Worm (Caenorhabditis elegans): Measurements from ENCODE around the gene nspg-1.

Gene nspg-1

DNA sequence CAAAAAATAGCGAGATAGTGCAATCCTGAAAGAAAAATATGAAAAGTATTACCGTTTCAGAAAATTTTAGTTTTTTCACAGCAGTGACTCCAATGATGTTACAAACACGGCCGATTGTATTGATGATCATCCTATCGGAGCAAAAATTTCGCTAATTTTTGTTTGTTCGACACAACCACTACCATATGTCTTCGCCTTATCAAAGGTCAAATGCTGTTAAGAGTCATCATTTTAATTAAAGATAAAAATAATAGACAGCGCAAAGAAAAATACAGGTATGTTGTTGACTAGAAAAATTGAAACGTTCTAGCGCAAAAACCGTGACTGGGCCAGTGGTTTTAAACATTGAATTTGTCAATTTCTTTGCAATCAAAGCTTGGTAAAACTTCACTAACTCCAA lies 15.5 kb downstream of the nspg-1 start:
- TF ChIP-seq flt-1 (GFP tag; IDR thresholded peaks at IDR 0.05) (no peak), hmbx-1 (tag; optimal IDR thresholded peaks at IDR 0.05) (no peak), tra-4 (tag; optimal IDR thresholded peaks at IDR 0.05) (no peak)

DNA sequence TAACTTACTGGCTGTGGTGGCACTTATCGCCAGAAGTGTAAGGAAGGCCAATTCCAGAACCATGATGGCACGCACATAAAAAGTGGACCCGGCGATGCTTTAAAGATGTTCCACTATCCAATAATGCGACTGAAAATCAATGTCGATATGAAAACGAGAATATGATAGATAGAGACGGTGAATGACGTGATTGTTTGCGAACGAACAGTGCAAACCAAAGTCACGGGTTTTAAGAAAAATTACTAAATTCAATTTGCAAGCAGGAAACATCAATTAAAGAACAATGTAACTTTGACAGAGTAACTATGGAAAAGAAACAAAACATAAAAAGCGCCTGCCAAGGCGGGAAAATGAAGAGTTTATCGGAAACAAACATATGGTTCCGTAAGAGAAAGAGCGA lies 18.2 kb downstream of the nspg-1 start, which contains the start of gene C44H9.5:
Gene C44H9.5, minus strand, starts transcription at position 129 of the 400 bp plus-strand sequence.
- TF ChIP-seq tbx-37 (GFP tag; conservative IDR thresholded peaks at IDR 0.05) = no peak
- TF ChIP-seq pes-1 (GFP tag; IDR thresholded peaks at IDR 0.05) = no peak
- no peak for TF ChIP-seq ets-7 (tag; optimal IDR thresholded peaks at IDR 0.05)
- TF ChIP-seq hmg-4 (GFP tag; optimal IDR thresholded peaks at IDR 0.05) = no peak
- no peak for TF ChIP-seq sea-1 (GFP tag; conservative IDR thresholded peaks at IDR 0.05)
- TF ChIP-seq scrt-1 (GFP tag; IDR thresholded peaks at IDR 0.05) = no peak
- TF ChIP-seq aly-1 (tag; optimal IDR thresholded peaks at IDR 0.05) = no peak
- TF ChIP-seq tbx-11 (GFP tag; IDR thresholded peaks at IDR 0.05) = no peak
- TF ChIP-seq hnd-1 (tag; optimal IDR thresholded peaks at IDR 0.05) = no peak
- TF ChIP-seq ceh-13 (GFP tag; optimal IDR thresholded peaks at IDR 0.05) = no peak
- no peak for TF ChIP-seq ama-1 (optimal IDR thresholded peaks at IDR 0.05)
- TF ChIP-seq tra-4 (tag; optimal IDR thresholded peaks at IDR 0.05) = no peak
- no peak for TF ChIP-seq flt-1 (GFP tag; IDR thresholded peaks at IDR 0.05)
- no peak for TF ChIP-seq hmbx-1 (tag; optimal IDR thresholded peaks at IDR 0.05)
- TF ChIP-seq B0310.2 (tag; optimal IDR thresholded peaks at IDR 0.05) = no peak
- no peak for TF ChIP-seq ceh-36 (tag; optimal IDR thresholded peaks at IDR 0.05)
- no peak for TF ChIP-seq F13C5.2 (tag; optimal IDR thresholded peaks at IDR 0.05)

DNA sequence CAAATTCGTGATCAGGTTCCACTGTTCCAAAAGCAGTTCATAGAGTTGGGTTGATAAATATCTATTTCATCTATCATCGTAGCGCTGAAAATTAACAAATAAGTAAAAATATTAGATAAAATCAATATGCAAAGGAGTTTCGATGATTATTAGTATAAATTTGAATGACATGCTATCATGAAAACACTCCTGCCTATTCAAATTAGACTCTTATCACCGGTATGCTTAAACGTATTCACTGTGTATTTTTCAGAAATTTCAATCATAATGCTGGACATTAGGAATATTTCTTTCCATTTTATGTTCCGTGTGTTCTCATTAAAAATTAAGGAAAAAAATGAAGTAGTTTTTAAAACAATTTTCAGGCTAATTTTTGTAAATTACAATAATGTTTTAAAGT lies 22.6 kb downstream of the nspg-1 start, which contains the start of gene C44H9.6:
Gene C44H9.6, minus strand, starts transcription at position 101 of the 400 bp plus-strand sequence.
- TF ChIP-seq sea-1 (GFP tag; conservative IDR thresholded peaks at IDR 0.05) = no peak
- TF ChIP-seq hnd-1 (tag; optimal IDR thresholded peaks at IDR 0.05) = no peak
- no peak for TF ChIP-seq aly-1 (tag; optimal IDR thresholded peaks at IDR 0.05)
- no peak for TF ChIP-seq ama-1 (optimal IDR thresholded peaks at IDR 0.05)
- TF ChIP-seq B0310.2 (tag; optimal IDR thresholded peaks at IDR 0.05) = no peak
- no peak for TF ChIP-seq pes-1 (GFP tag; IDR thresholded peaks at IDR 0.05)
- no peak for TF ChIP-seq tbx-37 (GFP tag; conservative IDR thresholded peaks at IDR 0.05)
- TF ChIP-seq flt-1 (GFP tag; IDR thresholded peaks at IDR 0.05) = no peak
- no peak for TF ChIP-seq ceh-13 (GFP tag; optimal IDR thresholded peaks at IDR 0.05)

DNA sequence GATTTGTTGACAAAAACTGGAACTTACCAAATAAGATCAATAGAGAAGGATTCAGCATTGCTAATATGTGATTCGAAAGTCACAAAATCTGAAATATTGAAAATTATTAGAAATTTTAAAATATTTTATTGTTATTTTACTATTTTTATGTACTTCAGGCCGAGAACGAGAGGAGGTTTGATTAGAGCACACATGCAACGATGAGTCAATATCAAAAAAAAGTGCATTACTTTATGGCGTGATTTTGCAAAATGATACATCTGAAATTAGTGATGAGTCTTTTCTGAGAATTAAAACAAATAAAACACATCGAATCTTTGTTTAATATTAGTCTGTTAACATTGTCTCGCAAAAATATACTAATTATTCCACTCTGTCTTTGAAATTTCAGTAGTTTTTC lies 23.1 kb downstream of the nspg-1 start:
- no peak for TF ChIP-seq flt-1 (GFP tag; IDR thresholded peaks at IDR 0.05)
- no peak for TF ChIP-seq sea-1 (GFP tag; conservative IDR thresholded peaks at IDR 0.05)
- TF ChIP-seq pes-1 (GFP tag; IDR thresholded peaks at IDR 0.05) = no peak
- TF ChIP-seq tra-4 (tag; optimal IDR thresholded peaks at IDR 0.05) = no peak
- TF ChIP-seq F13C5.2 (tag; optimal IDR thresholded peaks at IDR 0.05) = no peak
- TF ChIP-seq ets-7 (tag; optimal IDR thresholded peaks at IDR 0.05) = no peak
- no peak for TF ChIP-seq tbx-37 (GFP tag; conservative IDR thresholded peaks at IDR 0.05)
- no peak for TF ChIP-seq ceh-13 (GFP tag; optimal IDR thresholded peaks at IDR 0.05)
- TF ChIP-seq ceh-36 (tag; optimal IDR thresholded peaks at IDR 0.05) = no peak
- TF ChIP-seq aly-1 (tag; optimal IDR thresholded peaks at IDR 0.05) = no peak
- no peak for TF ChIP-seq tbx-11 (GFP tag; IDR thresholded peaks at IDR 0.05)
- no peak for TF ChIP-seq scrt-1 (GFP tag; IDR thresholded peaks at IDR 0.05)
- no peak for TF ChIP-seq B0310.2 (tag; optimal IDR thresholded peaks at IDR 0.05)
- no peak for TF ChIP-seq ama-1 (optimal IDR thresholded peaks at IDR 0.05)
- TF ChIP-seq hmbx-1 (tag; optimal IDR thresholded peaks at IDR 0.05) = no peak
- no peak for TF ChIP-seq hmg-4 (GFP tag; optimal IDR thresholded peaks at IDR 0.05)
- no peak for TF ChIP-seq hnd-1 (tag; optimal IDR thresholded peaks at IDR 0.05)

DNA sequence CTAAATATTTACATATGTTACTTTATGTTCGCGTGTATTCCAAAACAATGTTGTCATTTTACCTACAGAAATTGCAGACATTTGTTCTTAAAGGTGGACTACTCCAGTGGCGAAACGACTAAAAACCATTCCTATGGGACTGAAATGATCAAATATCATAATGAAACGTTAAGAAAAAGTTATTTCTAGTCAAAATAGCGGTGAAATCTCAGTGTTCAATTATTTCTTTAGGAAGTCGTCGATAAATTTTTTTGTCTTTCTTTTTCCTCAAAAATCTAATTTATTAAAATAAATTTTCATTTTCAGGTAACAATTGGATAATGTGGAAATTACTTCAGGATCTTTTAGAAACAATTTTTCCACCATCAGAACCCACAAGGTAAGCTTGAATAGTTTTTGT lies 32.5 kb downstream of the nspg-1 start, which contains the start of gene C44H9.4:
Gene C44H9.4, plus strand, starts transcription at position 301 of the 400 bp plus-strand sequence.
- no peak for TF ChIP-seq hmbx-1 (tag; optimal IDR thresholded peaks at IDR 0.05)
- no peak for TF ChIP-seq ceh-13 (GFP tag; optimal IDR thresholded peaks at IDR 0.05)
- TF ChIP-seq F13C5.2 (tag; optimal IDR thresholded peaks at IDR 0.05) = no peak
- TF ChIP-seq tbx-37 (GFP tag; conservative IDR thresholded peaks at IDR 0.05) = no peak
- no peak for TF ChIP-seq B0310.2 (tag; optimal IDR thresholded peaks at IDR 0.05)
- no peak for TF ChIP-seq flt-1 (GFP tag; IDR thresholded peaks at IDR 0.05)
- TF ChIP-seq tra-4 (tag; optimal IDR thresholded peaks at IDR 0.05) = no peak
- TF ChIP-seq pes-1 (GFP tag; IDR thresholded peaks at IDR 0.05) = no peak
- no peak for TF ChIP-seq ets-7 (tag; optimal IDR thresholded peaks at IDR 0.05)
- TF ChIP-seq ceh-36 (tag; optimal IDR thresholded peaks at IDR 0.05) = no peak
- TF ChIP-seq hnd-1 (tag; optimal IDR thresholded peaks at IDR 0.05) = no peak
- no peak for TF ChIP-seq aly-1 (tag; optimal IDR thresholded peaks at IDR 0.05)
- no peak for TF ChIP-seq hmg-4 (GFP tag; optimal IDR thresholded peaks at IDR 0.05)

DNA sequence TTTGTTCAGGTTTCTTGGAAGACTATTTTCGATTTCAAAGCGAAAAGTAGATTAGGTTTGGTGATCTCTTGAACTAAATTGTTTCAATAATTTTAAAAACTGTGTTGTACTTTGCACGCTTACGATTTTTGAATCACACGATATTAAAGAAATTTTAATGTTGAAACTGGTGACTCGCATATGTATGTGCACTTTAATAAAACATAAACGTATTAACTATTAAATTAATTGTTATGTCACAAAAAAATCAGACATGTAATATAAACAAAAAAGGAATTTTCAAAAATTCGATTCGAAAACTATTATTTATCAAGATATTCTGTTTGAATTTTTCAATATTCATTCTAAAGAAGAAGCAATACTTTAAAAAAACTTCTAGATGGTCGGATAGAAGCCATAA lies 40.7 kb downstream of the nspg-1 start, which contains the start of gene ugt-15:
Gene ugt-15, plus strand, starts transcription at position 301 of the 400 bp plus-strand sequence.
- no peak for TF ChIP-seq tra-4 (tag; optimal IDR thresholded peaks at IDR 0.05)
- no peak for TF ChIP-seq hnd-1 (tag; optimal IDR thresholded peaks at IDR 0.05)
- TF ChIP-seq hmg-4 (GFP tag; optimal IDR thresholded peaks at IDR 0.05) = no peak

DNA sequence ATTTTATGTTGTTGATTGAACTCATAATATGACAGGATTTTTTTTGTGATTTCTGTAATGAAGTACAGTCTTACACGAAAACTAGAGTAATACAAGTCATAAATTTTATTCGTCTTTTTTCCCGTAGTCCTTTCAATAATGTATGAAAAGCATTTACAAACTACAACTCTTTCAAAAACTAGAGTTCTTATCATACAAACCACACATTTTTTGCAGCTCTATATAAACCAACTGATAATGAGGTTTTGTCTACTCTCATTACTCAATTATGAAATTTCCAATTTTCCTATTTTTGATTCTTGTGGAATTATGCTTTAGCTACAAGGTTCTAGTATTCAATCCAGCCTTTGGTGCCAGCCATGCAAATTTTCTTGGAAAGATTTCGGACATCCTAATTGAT lies 43.1 kb downstream of the nspg-1 start, which contains the start of gene ugt-16:
Gene ugt-16, plus strand, starts transcription at position 248 of the 400 bp plus-strand sequence.
- TF ChIP-seq ceh-13 (GFP tag; optimal IDR thresholded peaks at IDR 0.05) (no peak), sea-1 (GFP tag; conservative IDR thresholded peaks at IDR 0.05) (no peak), hmg-4 (GFP tag; optimal IDR thresholded peaks at IDR 0.05) (no peak), hnd-1 (tag; optimal IDR thresholded peaks at IDR 0.05) (no peak), pes-1 (GFP tag; IDR thresholded peaks at IDR 0.05) (no peak), scrt-1 (GFP tag; IDR thresholded peaks at IDR 0.05) (no peak), ama-1 (optimal IDR thresholded peaks at IDR 0.05) (no peak), ceh-36 (tag; optimal IDR thresholded peaks at IDR 0.05) (no peak), ets-7 (tag; optimal IDR thresholded peaks at IDR 0.05) (no peak)

DNA sequence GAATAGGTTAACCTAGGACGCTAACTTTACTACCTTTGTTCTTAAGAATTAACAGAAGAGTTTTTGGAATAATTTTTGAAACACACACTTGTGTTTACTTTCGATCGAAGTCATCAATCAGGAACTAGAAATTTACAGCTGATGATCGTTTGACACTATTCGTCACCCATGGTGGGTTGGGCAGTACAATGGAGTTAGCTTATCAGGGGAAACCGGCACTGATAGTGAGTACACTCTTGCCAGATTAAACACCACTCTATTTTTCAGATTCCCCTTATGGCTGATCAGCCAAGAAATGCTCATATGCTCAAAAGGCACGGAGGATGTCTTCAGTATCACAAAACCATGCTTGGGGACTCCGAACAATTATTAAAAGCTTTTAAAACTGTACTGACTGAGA lies 45.8 kb downstream of the nspg-1 start:
- TF ChIP-seq ets-7 (tag; optimal IDR thresholded peaks at IDR 0.05) = no peak
- no peak for TF ChIP-seq tra-4 (tag; optimal IDR thresholded peaks at IDR 0.05)
- no peak for TF ChIP-seq ceh-36 (tag; optimal IDR thresholded peaks at IDR 0.05)
- no peak for TF ChIP-seq F13C5.2 (tag; optimal IDR thresholded peaks at IDR 0.05)
- TF ChIP-seq pes-1 (GFP tag; IDR thresholded peaks at IDR 0.05) = no peak
- TF ChIP-seq tbx-37 (GFP tag; conservative IDR thresholded peaks at IDR 0.05) = no peak
- TF ChIP-seq hnd-1 (tag; optimal IDR thresholded peaks at IDR 0.05) = no peak
- TF ChIP-seq B0310.2 (tag; optimal IDR thresholded peaks at IDR 0.05) = no peak
- no peak for TF ChIP-seq scrt-1 (GFP tag; IDR thresholded peaks at IDR 0.05)
- no peak for TF ChIP-seq sea-1 (GFP tag; conservative IDR thresholded peaks at IDR 0.05)
